Fruit fly (Drosophila melanogaster) whole organism, prepupa: ENCODE results near the gene CG17234.

Experiments
- Blimp-1 ChIP-seq: fragments of 200-800 bp; sonication (Bioruptor generic); optimal IDR thresholded peaks from 3 replicates; lab custom pipeline; 2017; ENCODE audit warnings: missing biosample characterization, missing genetic modification characterization, mild to moderate bottlenecking, moderate library complexity, missing genetic modification reagents
- CG10631 ChIP-seq: fragments of 200-800 bp; sonication (Bioruptor generic); optimal IDR thresholded peaks from 2 replicates; lab custom pipeline; 2016; ENCODE audit warnings: missing biosample characterization, missing genetic modification characterization
- CG11902 ChIP-seq: fragments of 200-800 bp; sonication (Bioruptor generic); optimal IDR thresholded peaks from 3 replicates; lab custom pipeline; 2016; ENCODE audit warnings: missing biosample characterization, missing genetic modification characterization
- CG16779 ChIP-seq: fragments of 200-800 bp; sonication (Bioruptor generic); optimal IDR thresholded peaks from 3 replicates; lab custom pipeline; 2017; ENCODE audit warnings: missing biosample characterization, mild to moderate bottlenecking, missing genetic modification characterization
- CG3032 ChIP-seq: fragments of 200-800 bp; optimal IDR thresholded peaks from 2 replicates; lab custom pipeline; 2019; ENCODE audit warnings: missing biosample characterization, mild to moderate bottlenecking, missing genetic modification characterization, moderate library complexity
- CG31627 ChIP-seq: fragments of 200-800 bp; sonication (Bioruptor generic); optimal IDR thresholded peaks from 3 replicates; lab custom pipeline; 2016; ENCODE audit warnings: missing biosample characterization, missing genetic modification characterization
- CG32006 ChIP-seq: fragments of 200-800 bp; sonication (Bioruptor generic); optimal IDR thresholded peaks from 3 replicates; lab custom pipeline; 2017; ENCODE audit warnings: missing biosample characterization, mild to moderate bottlenecking, missing genetic modification characterization
- CG34406 ChIP-seq: fragments of 200-800 bp; sonication (Bioruptor generic); optimal IDR thresholded peaks from 3 replicates; lab custom pipeline; 2016; ENCODE audit warnings: missing biosample characterization, missing genetic modification characterization
- CG4318 ChIP-seq: fragments of 200-800 bp; sonication (Bioruptor generic); optimal IDR thresholded peaks from 3 replicates; lab custom pipeline; 2017; ENCODE audit warnings: missing biosample characterization, mild to moderate bottlenecking, missing genetic modification characterization
- CG6163 ChIP-seq: fragments of 200-800 bp; sonication (Bioruptor generic); IDR thresholded peaks from 3 replicates; pipeline ENCODE4 v1.3.6; 2022; ENCODE audit warnings: missing biosample characterization, missing genetic modification characterization
- CG6276 ChIP-seq: fragments of 200-800 bp; sonication (Bioruptor generic); optimal IDR thresholded peaks from 2 replicates; lab custom pipeline; 2017; ENCODE audit warnings: missing biosample characterization, mild to moderate bottlenecking, missing genetic modification characterization
- CG6792 ChIP-seq: fragments of 200-800 bp; sonication (Bioruptor generic); optimal IDR thresholded peaks from 3 replicates; lab custom pipeline; 2016; ENCODE audit warnings: missing biosample characterization, missing genetic modification characterization
- CG6854 ChIP-seq: fragments of 200-800 bp; sonication (Bioruptor generic); optimal IDR thresholded peaks from 2 replicates; lab custom pipeline; 2017; ENCODE audit warnings: missing biosample characterization, mild to moderate bottlenecking, missing genetic modification characterization
- CG7368 ChIP-seq: fragments of 200-800 bp; sonication (Bioruptor generic); optimal IDR thresholded peaks from 3 replicates; lab custom pipeline; 2016; ENCODE audit warnings: missing biosample characterization, missing genetic modification characterization
- CG8119 ChIP-seq: fragments of 200-800 bp; sonication (Bioruptor generic); IDR thresholded peaks from 3 replicates; pipeline ENCODE4 v1.3.6; 2022; ENCODE audit warnings: missing biosample characterization, missing genetic modification characterization
- CG8319 ChIP-seq: fragments of 200-800 bp; sonication (Bioruptor generic); optimal IDR thresholded peaks from 3 replicates; lab custom pipeline; 2016; ENCODE audit warnings: missing biosample characterization, missing genetic modification characterization
- CG8632 ChIP-seq: fragments of 200-800 bp; sonication (Bioruptor generic); optimal IDR thresholded peaks from 3 replicates; lab custom pipeline; 2016; ENCODE audit warnings: missing biosample characterization, missing genetic modification characterization
- CG9139 ChIP-seq: fragments of 200-800 bp; sonication (Bioruptor generic); optimal IDR thresholded peaks from 3 replicates; lab custom pipeline; 2017; ENCODE audit warnings: missing biosample characterization, mild to moderate bottlenecking, missing genetic modification characterization
- Eip93F ChIP-seq: fragments of 200-800 bp; sonication (Bioruptor generic); optimal IDR thresholded peaks from 2 replicates; lab custom pipeline; 2016; ENCODE audit warnings: missing biosample characterization, mild to moderate bottlenecking, missing genetic modification characterization
- Ets96B ChIP-seq: fragments of 200-800 bp; optimal IDR thresholded peaks from 2 replicates; lab custom pipeline; 2019; ENCODE audit warnings: missing biosample characterization, mild to moderate bottlenecking, missing genetic modification characterization, moderate library complexity
- Gug ChIP-seq: fragments of 200-800 bp; sonication (Bioruptor generic); IDR thresholded peaks from 2 replicates; pipeline ENCODE4 v1.3.6; 2022; ENCODE audit warnings: missing biosample characterization, missing genetic modification characterization
- Hr38 ChIP-seq: sonication (Bioruptor generic); optimal IDR thresholded peaks from 2 replicates; lab custom pipeline; 2016; ENCODE audit warnings: missing biosample characterization, missing genetic modification characterization
- Hr39 ChIP-seq: fragments of 200-800 bp; sonication (Bioruptor generic); optimal IDR thresholded peaks from 2 replicates; lab custom pipeline; 2016; ENCODE audit warnings: missing biosample characterization, missing genetic modification characterization
- Hr4 ChIP-seq: fragments of 200-800 bp; sonication (Bioruptor generic); optimal IDR thresholded peaks from 3 replicates; lab custom pipeline; 2016; ENCODE audit warnings: missing biosample characterization, missing genetic modification characterization
- Lpt ChIP-seq: fragments of 200-800 bp; sonication (Bioruptor generic); optimal IDR thresholded peaks from 3 replicates; lab custom pipeline; 2016; ENCODE audit warnings: missing biosample characterization, missing genetic modification characterization
- Met ChIP-seq: fragments of 200-800 bp; sonication (Bioruptor generic); optimal IDR thresholded peaks from 3 replicates; lab custom pipeline; 2016; ENCODE audit warnings: missing biosample characterization, missing genetic modification characterization
- OdsH ChIP-seq: fragments of 200-800 bp; sonication (Bioruptor generic); optimal IDR thresholded peaks from 3 replicates; lab custom pipeline; 2016; ENCODE audit warnings: missing biosample characterization, missing genetic modification characterization
- Smox ChIP-seq: fragments of 200-800 bp; sonication (Bioruptor generic); optimal IDR thresholded peaks from 3 replicates; lab custom pipeline; 2016; ENCODE audit warnings: missing biosample characterization, missing genetic modification characterization
- Sox102F ChIP-seq: fragments of 200-800 bp; sonication (Bioruptor generic); optimal IDR thresholded peaks from 2 replicates; lab custom pipeline; 2016; ENCODE audit warnings: missing biosample characterization, mild to moderate bottlenecking, missing genetic modification characterization
- Sox15 ChIP-seq: fragments of 200-800 bp; sonication (Bioruptor generic); optimal IDR thresholded peaks from 3 replicates; lab custom pipeline; 2016; ENCODE audit warnings: missing biosample characterization, missing genetic modification characterization
- achi ChIP-seq: fragments of 200-800 bp; sonication (Bioruptor generic); optimal IDR thresholded peaks from 3 replicates; lab custom pipeline; 2016; ENCODE audit warnings: missing biosample characterization, missing genetic modification characterization
- acj6 ChIP-seq: fragments of 200-800 bp; sonication (Bioruptor generic); optimal IDR thresholded peaks from 3 replicates; lab custom pipeline; 2016; ENCODE audit warnings: missing biosample characterization, missing genetic modification characterization
- cyc ChIP-seq: fragments of 200-800 bp; sonication (Bioruptor generic); optimal IDR thresholded peaks from 3 replicates; lab custom pipeline; 2016; ENCODE audit warnings: missing biosample characterization, missing genetic modification characterization
- dac ChIP-seq: fragments of 200-800 bp; sonication (Bioruptor generic); optimal IDR thresholded peaks from 2 replicates; lab custom pipeline; 2017; ENCODE audit warnings: missing biosample characterization, mild to moderate bottlenecking, missing genetic modification characterization
- dsx ChIP-seq: fragments of 200-800 bp; optimal IDR thresholded peaks from 3 replicates; lab custom pipeline; 2019; ENCODE audit warnings: missing biosample characterization, mild to moderate bottlenecking, missing genetic modification characterization, moderate library complexity; ENCODE audit not compliant: poor library complexity, severe bottlenecking
- eg ChIP-seq: fragments of 200-800 bp; sonication (Bioruptor generic); IDR thresholded peaks from 3 replicates; pipeline ENCODE4 v1.3.6; 2022; ENCODE audit warnings: missing biosample characterization, missing genetic modification characterization
- fd85E ChIP-seq: fragments of 200-800 bp; sonication (Bioruptor generic); optimal IDR thresholded peaks from 3 replicates; lab custom pipeline; 2016; ENCODE audit warnings: missing biosample characterization, missing genetic modification characterization
- fkh ChIP-seq: fragments of 200-800 bp; sonication (Bioruptor generic); optimal IDR thresholded peaks from 3 replicates; lab custom pipeline; 2017; ENCODE audit warnings: missing biosample characterization, mild to moderate bottlenecking, missing genetic modification characterization, moderate library complexity
- lz ChIP-seq: fragments of 200-800 bp; sonication (Bioruptor generic); optimal IDR thresholded peaks from 3 replicates; lab custom pipeline; 2016; ENCODE audit warnings: missing biosample characterization, missing genetic modification characterization
- net ChIP-seq: fragments of 200-800 bp; sonication (Bioruptor generic); optimal IDR thresholded peaks from 3 replicates; lab custom pipeline; 2016; ENCODE audit warnings: missing biosample characterization, missing genetic modification characterization
- pdm3 ChIP-seq: fragments of 200-800 bp; sonication (Bioruptor generic); optimal IDR thresholded peaks from 3 replicates; lab custom pipeline; 2016; ENCODE audit warnings: missing biosample characterization, missing genetic modification characterization
- salr ChIP-seq, 2 experiments: fragments of 200-800 bp; sonication (Bioruptor generic); optimal IDR thresholded peaks; 3 replicates each; lab custom pipeline; 2016 to 2018; ENCODE audit warnings: missing biosample characterization in 2 of 2, missing genetic modification characterization in 2 of 2, mild to moderate bottlenecking in 1 of 2
- spab ChIP-seq: fragments of 200-800 bp; sonication (Bioruptor generic); optimal IDR thresholded peaks from 2 replicates; lab custom pipeline; 2017; ENCODE audit warnings: missing biosample characterization, mild to moderate bottlenecking, missing genetic modification characterization, missing genetic modification reagents
- ss ChIP-seq, 2 experiments: fragments of 200-800 bp; sonication (Bioruptor generic); optimal IDR thresholded peaks; 2 replicates in 1 of 2; 3 replicates in 1 of 2; lab custom pipeline; 2017 to 2018; ENCODE audit warnings: mild to moderate bottlenecking in 2 of 2, missing biosample characterization in 2 of 2, missing genetic modification characterization in 2 of 2, moderate library complexity in 1 of 2
- svp ChIP-seq: fragments of 200-800 bp; sonication (Bioruptor generic); peaks from one replicate; lab custom pipeline; 2016; ENCODE audit warnings: missing biosample characterization, missing genetic modification characterization
- vri ChIP-seq: fragments of 200-800 bp; sonication (Bioruptor generic); optimal IDR thresholded peaks from 3 replicates; lab custom pipeline; 2016; ENCODE audit warnings: missing biosample characterization, mild to moderate bottlenecking, missing genetic modification characterization

Gene CG17234

dm6 chr2L:2226259-2227121 lies 26.4 kb upstream of the CG17234 start, which contains the start of the genes CG15387 and sau (continued):
- peak; percentile 84 for TF ChIP-seq vri
- TF ChIP-seq Hr4 (GFP tag; lab: Kevin White, UChicago): peak; percentile 90
- TF ChIP-seq Lpt (GFP tag; lab: Kevin White, UChicago): peak; percentile 42
- TF ChIP-seq Eip93F (GFP tag; lab: Kevin White, UChicago): peak; percentile 27
- TF ChIP-seq CG7368 (GFP tag; lab: Kevin White, UChicago): peak; percentile 75
- peak; percentile 69 for TF ChIP-seq CG32006 (GFP tag; lab: Kevin White, UChicago)
- peak; percentile 82 for TF ChIP-seq achi (GFP tag; lab: Kevin White, UChicago)
- peak; percentile 33; the same call in 1 of the 3 replicates for TF ChIP-seq CG8119 (GFP tag; lab: Robert Waterston, UW)
- peak; percentile 81 for TF ChIP-seq CG34406 (GFP tag; lab: Kevin White, UChicago)
- TF ChIP-seq Sox15 (GFP tag; lab: Kevin White, UChicago): peak; percentile 71

dm6 chr2L:2227316-2227715 lies 25.5 kb upstream of the CG17234 start:
- peak; percentile 29 to 33 for TF ChIP-seq ss (GFP tag; optimal IDR thresholded peaks at IDR 0.05; lab: Kevin White, UChicago)
- TF ChIP-seq CG4318 (GFP tag; lab: Kevin White, UChicago): no peak
- peak; percentile 87 for TF ChIP-seq CG6163
- peak; percentile 68 for TF ChIP-seq dac (GFP tag; lab: Kevin White, UChicago)
- peak; percentile 69 for TF ChIP-seq cyc
- TF ChIP-seq CG6792 (GFP tag; lab: Kevin White, UChicago): peak; percentile 81
- peak; percentile 94 for TF ChIP-seq svp (GFP tag; lab: Kevin White, UChicago)
- peak; percentile 67 for TF ChIP-seq Ets96B (tag; lab: Kevin White, UChicago)
- TF ChIP-seq fd85E: peak; percentile 56
- peak in 1 of 2 experiments; percentile 50 for TF ChIP-seq salr (GFP tag; optimal IDR thresholded peaks at IDR 0.05; lab: Kevin White, UChicago)
- TF ChIP-seq Sox15 (GFP tag; lab: Kevin White, UChicago): peak; percentile 65
- peak; percentile 78 for TF ChIP-seq acj6 (GFP tag; lab: Kevin White, UChicago)
- TF ChIP-seq CG6854 (GFP tag; lab: Kevin White, UChicago): peak; percentile 30
- peak; percentile 73 for TF ChIP-seq dsx (GFP tag; lab: Kevin White, UChicago)
- peak; percentile 87 for TF ChIP-seq Hr4 (GFP tag; lab: Kevin White, UChicago)
- peak; percentile 77 for TF ChIP-seq Hr39 (GFP tag; lab: Kevin White, UChicago)
- TF ChIP-seq CG31627 (GFP tag; lab: Kevin White, UChicago): peak; percentile 83
- peak; percentile 47 for TF ChIP-seq CG11902 (GFP tag; lab: Kevin White, UChicago)
- TF ChIP-seq CG8319 (GFP tag; lab: Kevin White, UChicago): no peak
- TF ChIP-seq Smox (GFP tag; lab: Kevin White, UChicago): peak; percentile 76
- TF ChIP-seq CG16779 (tag; lab: Kevin White, UChicago): peak; percentile 53
- peak; percentile 80 for TF ChIP-seq CG8632 (GFP tag; lab: Kevin White, UChicago)
- peak; percentile 80 for TF ChIP-seq CG32006 (GFP tag; lab: Kevin White, UChicago)
- peak; percentile 30 for TF ChIP-seq Blimp-1 (GFP tag; lab: Kevin White, UChicago)
- TF ChIP-seq Met: peak; percentile 81
- TF ChIP-seq eg: peak; percentile 89
- TF ChIP-seq Eip93F (GFP tag; lab: Kevin White, UChicago): no peak
- peak; percentile 75 for TF ChIP-seq Gug (GFP tag; lab: Robert Waterston, UW)
- peak; percentile 72 for TF ChIP-seq CG6276 (GFP tag; lab: Kevin White, UChicago)
- TF ChIP-seq CG10631 (GFP tag; lab: Kevin White, UChicago): peak; percentile 75
- peak; percentile 58 for TF ChIP-seq spab
- peak; percentile 83 for TF ChIP-seq Sox102F (GFP tag; lab: Kevin White, UChicago)
- peak; percentile 80 for TF ChIP-seq CG34406 (GFP tag; lab: Kevin White, UChicago)
- TF ChIP-seq pdm3 (GFP tag; lab: Kevin White, UChicago): peak; percentile 86
- peak; percentile 70 for TF ChIP-seq lz
- peak; percentile 85 for TF ChIP-seq OdsH (GFP tag; lab: Kevin White, UChicago)
- no peak for TF ChIP-seq Hr38
- TF ChIP-seq Lpt (GFP tag; lab: Kevin White, UChicago): peak; percentile 60
- peak; percentile 88 for TF ChIP-seq net (GFP tag; lab: Kevin White, UChicago)
- TF ChIP-seq CG8119 (GFP tag; lab: Robert Waterston, UW): peak; percentile 81
- TF ChIP-seq fkh (GFP tag; lab: Kevin White, UChicago): no peak
- no peak for TF ChIP-seq CG9139
- peak; percentile 74 for TF ChIP-seq achi (GFP tag; lab: Kevin White, UChicago)
- TF ChIP-seq CG3032 (tag; lab: Kevin White, UChicago): peak; percentile 66
